Worm (Caenorhabditis elegans) whole organism, young adult: ENCODE measurements around the gene F20D6.9.
A peak's percentile ranks its signal among the peaks of the same experiment; 100 is the strongest.

Experiments used
- B0019.2 ChIP-seq: fragments of 200-800 bp; sonication (Bioruptor generic); conservative IDR thresholded peaks from 2 replicates; pipeline ENCODE4 v1.3.6; 2022; ENCODE audit warnings: missing genetic modification reagents, missing genetic modification characterization, missing compliant biosample characterization
- B0035.1 ChIP-seq: sonication (generic microtip); optimal IDR thresholded peaks from 2 replicates; lab custom pipeline; 2016; ENCODE audit warnings: missing genetic modification characterization, mild to moderate bottlenecking, missing compliant biosample characterization, missing genotype, missing genetic modification reagents
- B0336.3 ChIP-seq: fragments of 200-800 bp; sonication (Bioruptor generic); IDR thresholded peaks from 2 replicates; pipeline ENCODE4 v1.3.6; 2022; ENCODE audit warnings: missing genetic modification characterization, missing compliant biosample characterization
- D2030.7 ChIP-seq: fragments of 200-800 bp; sonication (Bioruptor generic); IDR thresholded peaks from 2 replicates; pipeline ENCODE4 v1.3.6; 2022; ENCODE audit warnings: missing genetic modification reagents, missing genetic modification characterization, missing compliant biosample characterization
- F10E7.11 ChIP-seq: sonication (generic microtip); optimal IDR thresholded peaks from 2 replicates; lab custom pipeline; 2017; ENCODE audit warnings: mild to moderate bottlenecking, missing genetic modification characterization, moderate library complexity, missing compliant biosample characterization
- F37B4.10 ChIP-seq: fragments of 200-800 bp; sonication (Bioruptor generic); IDR thresholded peaks from 2 replicates; pipeline ENCODE4 v1.3.6; 2022; ENCODE audit warnings: missing genetic modification characterization, missing compliant biosample characterization
- F39B2.1 ChIP-seq: fragments of 200-800 bp; sonication (Bioruptor generic); IDR thresholded peaks from 2 replicates; pipeline ENCODE4 v1.3.6; 2022; ENCODE audit warnings: missing genetic modification reagents, missing genetic modification characterization, missing compliant biosample characterization
- K12H6.12 ChIP-seq: fragments of 200-800 bp; sonication (Bioruptor generic); optimal IDR thresholded peaks from 2 replicates; lab custom pipeline; 2018; ENCODE audit warnings: mild to moderate bottlenecking, missing genetic modification characterization, missing compliant biosample characterization
- T07F8.4 ChIP-seq: sonication (generic microtip); optimal IDR thresholded peaks from 2 replicates; lab custom pipeline; 2016; ENCODE audit warnings: mild to moderate bottlenecking, missing genetic modification characterization, moderate library complexity, missing compliant biosample characterization
- Y56A3A.18 ChIP-seq: fragments of 200-800 bp; sonication (Bioruptor generic); IDR thresholded peaks from 2 replicates; pipeline ENCODE4 v1.3.6; 2022; ENCODE audit warnings: missing genetic modification reagents, missing genetic modification characterization, missing compliant biosample characterization
- Y79H2A.3 ChIP-seq: fragments of 200-800 bp; sonication (Bioruptor generic); conservative IDR thresholded peaks from 2 replicates; pipeline ENCODE4 v1.3.6; 2022; ENCODE audit warnings: missing genetic modification reagents, missing genetic modification characterization, missing compliant biosample characterization
- ama-1 ChIP-seq, 3 experiments: fragments of 150-350 bp in 1 of 3; sonication (generic microtip) in 2 of 3; optimal IDR thresholded peaks; 2 replicates each; lab custom pipeline; 2014 to 2018; ENCODE audit warnings: missing biosample characterization in 2 of 3, missing genetic modification characterization in 2 of 3, missing genetic modification reagents in 2 of 3
- aptf-2 ChIP-seq: fragments of 200-800 bp; sonication (Bioruptor generic); conservative IDR thresholded peaks from 2 replicates; pipeline ENCODE4 v1.3.6; 2022; ENCODE audit warnings: missing genetic modification reagents, missing genetic modification characterization, missing compliant biosample characterization
- aptf-3 ChIP-seq: fragments of 200-800 bp; sonication (Bioruptor generic); IDR thresholded peaks from 2 replicates; pipeline ENCODE4 v1.3.6; 2022; ENCODE audit warnings: missing genetic modification characterization, missing compliant biosample characterization
- attf-5 ChIP-seq: fragments of 200-800 bp; sonication (Bioruptor generic); optimal IDR thresholded peaks from 2 replicates; lab custom pipeline; 2018; ENCODE audit warnings: mild to moderate bottlenecking, missing genetic modification characterization, missing compliant biosample characterization
- cebp-1 ChIP-seq, 2 experiments: fragments of 200-800 bp in 1 of 2; sonication (Bioruptor generic) in 1 of 2; sonication (generic microtip) in 1 of 2; IDR thresholded peaks in 1 of 2; optimal IDR thresholded peaks in 1 of 2; 2 replicates each; pipeline versions ENCODE4 v1.3.6 to Lab custom; 2017 to 2022; ENCODE audit warnings: missing compliant biosample characterization in 2 of 2, missing genetic modification characterization in 2 of 2, mild to moderate bottlenecking in 1 of 2, missing genetic modification reagents in 1 of 2, moderate library complexity in 1 of 2
- cebp-2 ChIP-seq: fragments of 200-800 bp; sonication (Bioruptor generic); IDR thresholded peaks from 2 replicates; pipeline ENCODE4 v1.3.6; 2022; ENCODE audit warnings: missing genetic modification characterization, missing compliant biosample characterization
- ceh-100 ChIP-seq: fragments of 200-800 bp; sonication (Bioruptor generic); IDR thresholded peaks from 2 replicates; pipeline ENCODE4 v1.3.6; 2022; ENCODE audit warnings: missing genetic modification reagents, missing genetic modification characterization, missing compliant biosample characterization
- ceh-27 ChIP-seq: fragments of 200-800 bp; sonication (Bioruptor generic); optimal IDR thresholded peaks from 2 replicates; lab custom pipeline; 2018; ENCODE audit warnings: mild to moderate bottlenecking, missing genetic modification characterization, moderate library complexity, missing compliant biosample characterization
- ceh-40 ChIP-seq: fragments of 200-800 bp; sonication (Bioruptor generic); IDR thresholded peaks from 2 replicates; pipeline ENCODE4 v1.3.6; 2022; ENCODE audit warnings: missing genetic modification characterization, missing compliant biosample characterization
- chd-7 ChIP-seq: sonication (generic microtip); optimal IDR thresholded peaks from 2 replicates; lab custom pipeline; 2016; ENCODE audit warnings: mild to moderate bottlenecking, missing genetic modification characterization, moderate library complexity, missing compliant biosample characterization
- die-1 ChIP-seq: sonication (generic microtip); optimal IDR thresholded peaks from 2 replicates; lab custom pipeline; 2016; ENCODE audit warnings: missing genotype, mild to moderate bottlenecking, missing genetic modification characterization, missing compliant biosample characterization
- dox-1 ChIP-seq: fragments of 200-800 bp; sonication (Bioruptor generic); IDR thresholded peaks from 2 replicates; pipeline ENCODE4 v1.3.6; 2022; ENCODE audit warnings: missing genetic modification reagents, missing genetic modification characterization, missing compliant biosample characterization
- dpff-1 ChIP-seq: sonication (generic microtip); optimal IDR thresholded peaks from 2 replicates; lab custom pipeline; 2017; ENCODE audit warnings: mild to moderate bottlenecking, missing genetic modification characterization, missing compliant biosample characterization
- egrh-3 ChIP-seq: fragments of 200-800 bp; sonication (Bioruptor generic); IDR thresholded peaks from 2 replicates; pipeline ENCODE4 v1.3.6; 2022; ENCODE audit warnings: missing genetic modification reagents, missing genetic modification characterization, missing compliant biosample characterization
- ets-4 ChIP-seq: fragments of 200-800 bp; sonication (Bioruptor generic); optimal IDR thresholded peaks from 2 replicates; lab custom pipeline; 2018; ENCODE audit warnings: mild to moderate bottlenecking, missing genetic modification characterization, missing compliant biosample characterization
- hmg-1.2 ChIP-seq: fragments of 200-800 bp; sonication (Bioruptor generic); IDR thresholded peaks from 2 replicates; pipeline ENCODE4 v1.3.6; 2022; ENCODE audit warnings: missing genetic modification reagents, missing genetic modification characterization, missing compliant biosample characterization
- let-526 ChIP-seq: fragments of 200-800 bp; sonication (Bioruptor generic); IDR thresholded peaks from 2 replicates; pipeline ENCODE4 v1.3.6; 2022; ENCODE audit warnings: missing genetic modification reagents, missing genetic modification characterization, missing compliant biosample characterization
- let-607 ChIP-seq, 2 experiments: fragments of 200-800 bp in 1 of 2; sonication (Bioruptor generic) in 1 of 2; sonication (generic microtip) in 1 of 2; optimal IDR thresholded peaks; 2 replicates each; lab custom pipeline; 2016 to 2018; ENCODE audit warnings: mild to moderate bottlenecking in 2 of 2, missing compliant biosample characterization in 2 of 2, missing genetic modification characterization in 2 of 2, moderate library complexity in 2 of 2, missing genotype in 1 of 2
- lin-26 ChIP-seq: fragments of 200-800 bp; sonication (Bioruptor generic); IDR thresholded peaks from 2 replicates; pipeline ENCODE4 v1.3.6; 2022; ENCODE audit warnings: missing genetic modification reagents, missing genetic modification characterization, missing compliant biosample characterization
- lin-35 ChIP-seq, 3 experiments: fragments of 150-350 bp in 2 of 3; sonication (generic microtip) in 1 of 3; optimal IDR thresholded peaks; 2 replicates each; lab custom pipeline; 2014 to 2018; ENCODE audit warnings: missing biosample characterization in 3 of 3, missing genetic modification characterization in 3 of 3, missing genetic modification reagents in 3 of 3
- lin-54 ChIP-seq: fragments of 200-800 bp; sonication (Bioruptor generic); optimal IDR thresholded peaks from 2 replicates; lab custom pipeline; 2018; ENCODE audit warnings: mild to moderate bottlenecking, missing genetic modification characterization, missing compliant biosample characterization
- madf-3 ChIP-seq: fragments of 200-800 bp; sonication (Bioruptor generic); IDR thresholded peaks from 2 replicates; pipeline ENCODE4 v1.3.6; 2022; ENCODE audit warnings: missing genetic modification reagents, missing genetic modification characterization, missing compliant biosample characterization
- madf-6 ChIP-seq: fragments of 200-800 bp; sonication (Bioruptor generic); IDR thresholded peaks from 2 replicates; pipeline ENCODE4 v1.3.6; 2022; ENCODE audit warnings: missing genetic modification reagents, missing genetic modification characterization, missing compliant biosample characterization
- mcd-1 ChIP-seq: fragments of 200-800 bp; sonication (Bioruptor generic); IDR thresholded peaks from 2 replicates; pipeline ENCODE4 v1.3.6; 2022; ENCODE audit warnings: missing genetic modification reagents, missing genetic modification characterization, missing compliant biosample characterization
- nhr-179 ChIP-seq: sonication (generic microtip); optimal IDR thresholded peaks from 2 replicates; lab custom pipeline; 2016; ENCODE audit warnings: mild to moderate bottlenecking, missing genetic modification characterization, missing compliant biosample characterization
- nhr-27 ChIP-seq: fragments of 200-800 bp; sonication (Bioruptor generic); optimal IDR thresholded peaks from 2 replicates; lab custom pipeline; 2018; ENCODE audit warnings: mild to moderate bottlenecking, missing genetic modification characterization, moderate library complexity, missing compliant biosample characterization
- nhr-80 ChIP-seq: sonication (generic microtip); optimal IDR thresholded peaks from 2 replicates; lab custom pipeline; 2016; ENCODE audit warnings: missing genetic modification characterization, missing compliant biosample characterization
- pbrm-1 ChIP-seq: fragments of 200-800 bp; sonication (Bioruptor generic); IDR thresholded peaks from 2 replicates; pipeline ENCODE4 v1.3.6; 2022; ENCODE audit warnings: missing genetic modification reagents, missing genetic modification characterization, missing compliant biosample characterization
- rpc-1 ChIP-seq, 2 experiments: fragments of 150-350 bp in 1 of 2; sonication (generic microtip) in 1 of 2; optimal IDR thresholded peaks; 2 replicates each; lab custom pipeline; 2014 to 2018; ENCODE audit warnings: missing biosample characterization in 1 of 2, missing genetic modification characterization in 1 of 2, missing genetic modification reagents in 1 of 2, missing genotype in 1 of 2
- tbp1 ChIP-seq: fragments of 200-800 bp; sonication (Bioruptor generic); optimal IDR thresholded peaks from 2 replicates; lab custom pipeline; 2018; ENCODE audit warnings: mild to moderate bottlenecking, missing genetic modification characterization, missing compliant biosample characterization
- unc-130 ChIP-seq: sonication (generic microtip); optimal IDR thresholded peaks from 2 replicates; lab custom pipeline; 2016; ENCODE audit warnings: missing genetic modification reagents, missing genetic modification characterization, missing compliant biosample characterization
- zim-3 ChIP-seq: sonication (generic microtip); optimal IDR thresholded peaks from 2 replicates; lab custom pipeline; 2017; ENCODE audit warnings: mild to moderate bottlenecking, missing genetic modification characterization, moderate library complexity, missing compliant biosample characterization
- ztf-6 ChIP-seq: fragments of 200-800 bp; sonication (Bioruptor generic); IDR thresholded peaks from 2 replicates; pipeline ENCODE4 v1.3.6; 2022; ENCODE audit warnings: missing genetic modification reagents, missing genetic modification characterization, missing compliant biosample characterization

The F20D6.9 gene

DNA sequence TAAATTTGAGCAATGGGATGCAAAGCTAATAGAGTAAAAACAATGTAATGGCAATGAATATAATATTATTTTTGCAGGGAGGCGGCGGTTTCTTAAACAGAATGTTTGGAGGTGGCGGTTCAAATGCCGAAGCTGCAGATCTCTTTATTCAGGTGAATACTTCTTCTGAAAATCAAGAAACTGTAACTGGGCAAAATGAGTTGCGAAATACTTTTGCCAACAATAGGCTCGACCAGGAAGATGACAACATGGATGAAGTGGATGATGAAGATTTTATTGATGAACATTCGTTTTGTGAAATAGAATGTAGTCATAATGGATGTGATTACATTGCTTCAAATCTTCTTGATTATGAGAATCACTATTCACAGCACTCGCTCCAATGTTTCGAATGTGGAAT is 46.4 kb downstream of the F20D6.9 start:
- no peak for TF ChIP-seq dpff-1 (tag; lab: Kevin White, UChicago)
- no peak for TF ChIP-seq die-1 (tag; lab: Kevin White, UChicago)
- TF ChIP-seq ceh-100 (GFP tag; lab: Robert Waterston, UW): no peak
- no peak for TF ChIP-seq chd-7 (tag; lab: Kevin White, UChicago)
- TF ChIP-seq B0336.3 (GFP tag; lab: Robert Waterston, UW): no peak
- TF ChIP-seq cebp-1 (GFP tag; IDR thresholded peaks at IDR 0.05; lab: Robert Waterston, UW): no peak
- peak; percentile 59 for TF ChIP-seq cebp-1 (tag; optimal IDR thresholded peaks at IDR 0.05; lab: Kevin White, UChicago)
- no peak for TF ChIP-seq B0035.1 (tag; lab: Kevin White, UChicago)
- TF ChIP-seq madf-6 (GFP tag; lab: Robert Waterston, UW): 0 out of 2 replicates have a peak, but pooled peaks have one; percentile 14
- no peak for TF ChIP-seq aptf-2 (GFP tag; lab: Robert Waterston, UW)
- no peak for TF ChIP-seq let-607 (tag; optimal IDR thresholded peaks at IDR 0.05; lab: Kevin White, UChicago)
- TF ChIP-seq egrh-3 (GFP tag; lab: Robert Waterston, UW): no peak
- no peak for TF ChIP-seq F10E7.11 (tag; lab: Kevin White, UChicago)
- TF ChIP-seq D2030.7 (GFP tag; lab: Robert Waterston, UW): no peak
- no peak for TF ChIP-seq Y79H2A.3 (GFP tag; lab: Robert Waterston, UW)
- TF ChIP-seq Y56A3A.18 (GFP tag; lab: Robert Waterston, UW): no peak
- TF ChIP-seq F37B4.10: no peak
- no peak for TF ChIP-seq aptf-3 (GFP tag; lab: Robert Waterston, UW)
- no peak for TF ChIP-seq rpc-1 (optimal IDR thresholded peaks at IDR 0.05; lab: Kevin White, UChicago)
- TF ChIP-seq rpc-1 (tag; optimal IDR thresholded peaks at IDR 0.05; lab: Kevin White, UChicago): no peak
- no peak for TF ChIP-seq ets-4 (GFP tag; lab: Kevin White, UChicago)
- TF ChIP-seq madf-3 (GFP tag; lab: Robert Waterston, UW): 0 out of 2 replicates have a peak, but pooled peaks have one; percentile 62
- no peak for TF ChIP-seq ztf-6 (GFP tag; lab: Robert Waterston, UW)
- no peak for TF ChIP-seq nhr-27 (tag; lab: Kevin White, UChicago)
- TF ChIP-seq let-526 (GFP tag; lab: Robert Waterston, UW): no peak
- no peak for TF ChIP-seq zim-3 (tag; lab: Kevin White, UChicago)
- TF ChIP-seq T07F8.4 (tag; lab: Kevin White, UChicago): no peak
- no peak for TF ChIP-seq F39B2.1
- TF ChIP-seq cebp-2 (GFP tag; lab: Robert Waterston, UW): no peak

ce11 chrV:8130149-8130661 is 47.0 kb downstream of the F20D6.9 start, which contains the start of gene snap-1:
snap-1 (plus strand) TSS chrV:8130611.
- TF ChIP-seq cebp-1 (GFP tag; IDR thresholded peaks at IDR 0.05; lab: Robert Waterston, UW) (peak; percentile 90), cebp-1 (tag; optimal IDR thresholded peaks at IDR 0.05; lab: Kevin White, UChicago) (peak; percentile 95), K12H6.12 (tag; lab: Kevin White, UChicago) (peak; percentile 73), nhr-80 (peak; percentile 16), lin-26 (GFP tag; lab: Robert Waterston, UW) (no peak), rpc-1 (optimal IDR thresholded peaks at IDR 0.05; lab: Kevin White, UChicago) (no peak), rpc-1 (tag; optimal IDR thresholded peaks at IDR 0.05; lab: Kevin White, UChicago) (no peak), nhr-179 (tag; lab: Kevin White, UChicago) (no peak), mcd-1 (0 out of 2 replicates have a peak, but pooled peaks have one; percentile 47), hmg-1.2 (GFP tag; lab: Robert Waterston, UW) (peak; percentile 45; the same call in 1 of the 2 replicates), pbrm-1 (peak; percentile 27; the same call in 1 of the 2 replicates), ama-1 (optimal IDR thresholded peaks at IDR 0.05; lab: Kevin White, UChicago) (peak; percentile 44), ama-1 (GFP tag; optimal IDR thresholded peaks at IDR 0.05; lab: Kevin White, UChicago) (no peak), die-1 (tag; lab: Kevin White, UChicago) (no peak), attf-5 (peak; percentile 83), lin-54 (GFP tag; lab: Kevin White, UChicago) (peak; percentile 17), unc-130 (GFP tag; lab: Kevin White, UChicago) (no peak), ceh-27 (GFP tag; lab: Kevin White, UChicago) (peak; percentile 46), tbp1 (GFP tag; lab: Kevin White, UChicago) (peak; percentile 3), dox-1 (GFP tag; lab: Robert Waterston, UW) (peak; percentile 51; the same call in 1 of the 2 replicates), B0019.2 (GFP tag; lab: Robert Waterston, UW) (no peak), B0336.3 (GFP tag; lab: Robert Waterston, UW) (no peak), ceh-40 (GFP tag; lab: Robert Waterston, UW) (0 out of 2 replicates have a peak, but pooled peaks have one; percentile 46), lin-35 (GFP tag; optimal IDR thresholded peaks at IDR 0.05; lab: Kevin White, UChicago) (peak in 1 of 3 experiments; percentile 44)
- TF ChIP-seq, all 124 proteins: peak for 14
